Worm (Caenorhabditis elegans) whole organism, late embryonic: ENCODE results near the gene fkh-2.

Experiments
- F13H6.1 ChIP-seq: sonication (generic microtip); optimal IDR thresholded peaks from 2 replicates; lab custom pipeline; 2016; ENCODE audit warnings: missing genetic modification characterization, missing compliant biosample characterization
- ahr-1 ChIP-seq: sonication (generic microtip); optimal IDR thresholded peaks from 2 replicates; lab custom pipeline; 2016; ENCODE audit warnings: missing genetic modification characterization, missing compliant biosample characterization
- ama-1 ChIP-seq: fragments of 150-350 bp; optimal IDR thresholded peaks from 2 replicates; lab custom pipeline; 2014
- ceh-24 ChIP-seq: sonication (generic microtip); optimal IDR thresholded peaks from 2 replicates; lab custom pipeline; 2016; ENCODE audit warnings: mild to moderate bottlenecking, missing genetic modification characterization, missing compliant biosample characterization
- dmd-4 ChIP-seq: sonication (generic microtip); optimal IDR thresholded peaks from 2 replicates; lab custom pipeline; 2016; ENCODE audit warnings: borderline replicate concordance, missing genetic modification characterization, missing compliant biosample characterization
- hlh-30 ChIP-seq: sonication (generic microtip); optimal IDR thresholded peaks from 2 replicates; lab custom pipeline; 2017; ENCODE audit warnings: antibody characterized with exemption, missing genetic modification characterization, missing compliant biosample characterization; ENCODE audit not compliant: insufficient read depth
- syd-9 ChIP-seq: sonication (generic microtip); optimal IDR thresholded peaks from 2 replicates; lab custom pipeline; 2016; ENCODE audit warnings: mild to moderate bottlenecking, missing genetic modification characterization, moderate library complexity, missing compliant biosample characterization
- unc-86 ChIP-seq: sonication (generic microtip); optimal IDR thresholded peaks from 2 replicates; lab custom pipeline; 2016; ENCODE audit warnings: missing genetic modification characterization, missing compliant biosample characterization

DNA sequence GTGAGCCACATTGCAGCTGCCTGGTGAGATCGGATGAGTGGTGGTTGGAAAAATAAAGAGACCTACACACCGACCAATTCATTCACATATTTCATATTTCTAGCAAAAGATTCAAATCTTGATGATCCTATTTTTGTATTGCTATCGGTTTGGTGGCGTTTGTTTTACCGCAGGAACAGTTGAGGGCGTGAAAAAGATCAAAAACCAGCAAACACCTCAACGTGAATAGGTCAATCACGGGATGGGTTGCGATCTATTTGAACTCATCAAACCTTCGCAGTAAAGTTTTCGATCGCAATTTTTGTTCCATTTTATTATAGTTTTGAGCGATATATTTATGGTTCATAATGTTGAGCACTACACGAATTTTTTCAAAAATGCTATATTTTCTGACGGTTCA lies 40.3 kb downstream of the fkh-2 start:
- TF ChIP-seq ama-1 (lab: Kevin White, UChicago), result no peak
- TF ChIP-seq F13H6.1, result no peak
- TF ChIP-seq ahr-1, result no peak
- TF ChIP-seq hlh-30 (tag; lab: Kevin White, UChicago), result no peak
- no peak for TF ChIP-seq syd-9
- no peak for TF ChIP-seq unc-86 (tag; lab: Kevin White, UChicago)
- no peak for TF ChIP-seq ceh-24 (tag; lab: Kevin White, UChicago)
- TF ChIP-seq dmd-4, result no peak
